Worm (Caenorhabditis elegans): ENCODE measurements around the gene C55A6.4.
A peak's percentile ranks its signal among the peaks of the same experiment; 100 is the strongest.

C55A6.4 gene

ce11 chrV:11532964-11533363, 15.3 kb upstream of the C55A6.4 start (continued):
- TF ChIP-seq ceh-82 (tag; optimal IDR thresholded peaks at IDR 0.05) (no peak), Y5F2A.4 (GFP tag; optimal IDR thresholded peaks at IDR 0.05) (no peak), Y48G9A.11 (GFP tag; IDR thresholded peaks at IDR 0.05) (no peak)

ce11 chrV:11532535-11532853, 14.8 kb upstream of the C55A6.4 start:
- no peak for TF ChIP-seq spr-3 (GFP tag; optimal IDR thresholded peaks at IDR 0.05)
- TF ChIP-seq egl-27 (tag; optimal IDR thresholded peaks at IDR 0.05), result no peak
- TF ChIP-seq duxl-1 (tag; optimal IDR thresholded peaks at IDR 0.05; ENCODE audit: poor library complexity), result no peak
- peak; percentile 11 for TF ChIP-seq ama-1 (optimal IDR thresholded peaks at IDR 0.05)
- TF ChIP-seq ceh-20 (GFP tag; IDR thresholded peaks at IDR 0.05), result no peak
- no peak for TF ChIP-seq tra-1 (GFP tag; IDR thresholded peaks at IDR 0.05)
- TF ChIP-seq pqm-1 (tag; optimal IDR thresholded peaks at IDR 0.05), result no peak
- TF ChIP-seq hlh-30 (tag; optimal IDR thresholded peaks at IDR 0.05; ENCODE audit: insufficient read depth), result no peak
- TF ChIP-seq set-16 (GFP tag; IDR thresholded peaks at IDR 0.05), result no peak
- TF ChIP-seq ceh-44 (GFP tag; IDR thresholded peaks at IDR 0.05), result no peak
- no peak for TF ChIP-seq nhr-10 (tag; optimal IDR thresholded peaks at IDR 0.05)
- TF ChIP-seq nhr-237 (tag; optimal IDR thresholded peaks at IDR 0.05), result no peak
- 0 out of 2 replicates have a peak, but pooled peaks have one; percentile 10 for TF ChIP-seq ctbp-1 (GFP tag; IDR thresholded peaks at IDR 0.05)
- TF ChIP-seq daf-16 (GFP tag; optimal IDR thresholded peaks at IDR 0.05), result no peak
- TF ChIP-seq daf-16 (tag; optimal IDR thresholded peaks at IDR 0.05), result no peak
- 0 out of 2 replicates have a peak, but pooled peaks have one; percentile 4 for TF ChIP-seq dmd-6 (GFP tag; IDR thresholded peaks at IDR 0.05)
- TF ChIP-seq Y48G9A.11 (GFP tag; IDR thresholded peaks at IDR 0.05), result no peak
- TF ChIP-seq unc-62 (GFP tag; optimal IDR thresholded peaks at IDR 0.05 in 1 of 2), result peak in 1 of 2 experiments; percentile 93
- no peak for TF ChIP-seq unc-62 (tag; optimal IDR thresholded peaks at IDR 0.05)
- TF ChIP-seq dmd-8 (GFP tag; IDR thresholded peaks at IDR 0.05), result no peak
- TF ChIP-seq aha-1 (tag), result peak; percentile 24
- TF ChIP-seq dmd-9 (GFP tag; IDR thresholded peaks at IDR 0.05), result no peak
- no peak for TF ChIP-seq lin-1 (GFP tag; IDR thresholded peaks at IDR 0.05)
- no peak for TF ChIP-seq F26F4.8 (GFP tag; conservative IDR thresholded peaks at IDR 0.05)
- no peak for TF ChIP-seq hif-1 (tag; optimal IDR thresholded peaks at IDR 0.05)
- TF ChIP-seq zfp-3 (GFP tag; conservative IDR thresholded peaks at IDR 0.05), result no peak
- TF ChIP-seq nhr-76 (tag; optimal IDR thresholded peaks at IDR 0.05), result no peak
- no peak for TF ChIP-seq mxl-2 (GFP tag; conservative IDR thresholded peaks at IDR 0.05)
- no peak for TF ChIP-seq snpc-1.2 (GFP tag; IDR thresholded peaks at IDR 0.05)
- no peak for TF ChIP-seq lin-38 (GFP tag; IDR thresholded peaks at IDR 0.05)
- no peak for TF ChIP-seq ztf-11 (tag; optimal IDR thresholded peaks at IDR 0.05)
- TF ChIP-seq D1046.2 (GFP tag; IDR thresholded peaks at IDR 0.05), result no peak
- no peak for TF ChIP-seq daf-19 (GFP tag; conservative IDR thresholded peaks at IDR 0.05)
- TF ChIP-seq ceh-82 (tag; optimal IDR thresholded peaks at IDR 0.05), result no peak

- TF ChIP-seq zfp-3 (GFP tag; conservative IDR thresholded peaks at IDR 0.05) (peak; percentile 43; the same call in 1 of the 2 replicates), dpl-1 (GFP tag; optimal IDR thresholded peaks at IDR 0.05) (no peak), set-16 (GFP tag; IDR thresholded peaks at IDR 0.05) (peak; percentile 59; the same call in 1 of the 2 replicates), ZK546.5 (tag; optimal IDR thresholded peaks at IDR 0.05) (no peak), lin-39 (tag; optimal IDR thresholded peaks at IDR 0.05) (no peak), nhr-102 (tag; optimal IDR thresholded peaks at IDR 0.05) (peak; percentile 49), dve-1 (tag; optimal IDR thresholded peaks at IDR 0.05; ENCODE audit: insufficient read depth) (peak; percentile 92), nhr-48 (tag; optimal IDR thresholded peaks at IDR 0.05) (peak; percentile 89), mxl-2 (GFP tag; conservative IDR thresholded peaks at IDR 0.05) (no peak), skn-1 (tag; optimal IDR thresholded peaks at IDR 0.05) (no peak), T26A8.4 (GFP tag; IDR thresholded peaks at IDR 0.05) (0 out of 2 replicates have a peak, but pooled peaks have one; percentile 40), nhr-76 (tag; optimal IDR thresholded peaks at IDR 0.05) (no peak), nhr-10 (tag; optimal IDR thresholded peaks at IDR 0.05) (peak; percentile 62), dmd-6 (GFP tag; IDR thresholded peaks at IDR 0.05) (peak; percentile 92), fos-1 (tag; optimal IDR thresholded peaks at IDR 0.05) (no peak), F26F4.8 (GFP tag; conservative IDR thresholded peaks at IDR 0.05) (no peak), lim-7 (GFP tag; IDR thresholded peaks at IDR 0.05) (no peak), ceh-20 (GFP tag; IDR thresholded peaks at IDR 0.05) (peak; percentile 59; the same call in 1 of the 2 replicates), arid-1 (GFP tag; conservative IDR thresholded peaks at IDR 0.05) (no peak), daf-12 (tag; optimal IDR thresholded peaks at IDR 0.05) (no peak), F49E8.2 (tag; optimal IDR thresholded peaks at IDR 0.05; ENCODE audit: borderline replicate concordance) (no peak)
These were observed 14.3 kb upstream of the C55A6.4 start for ce11 chrV:11531831-11532534.

All from whole organism, L4 larva.